Fruit fly (Drosophila melanogaster) Kc167 (cell line): Measurements from ENCODE around the gene COX7AL2.

ENCODE experiments used
- Sin3A ChIP-seq: fragments of >200 bp; optimal IDR thresholded peaks from 2 replicates; lab custom pipeline; 2018; ENCODE audit warnings: missing external identifiers
- h ChIP-seq: fragments of >200 bp; optimal IDR thresholded peaks from 3 replicates; lab custom pipeline; 2018; ENCODE audit warnings: missing external identifiers
- insv ChIP-seq: fragments of >200 bp; optimal IDR thresholded peaks from 3 replicates; lab custom pipeline; 2018; ENCODE audit warnings: missing external identifiers
- psq ChIP-seq: fragments of >200 bp; optimal IDR thresholded peaks from 2 replicates; lab custom pipeline; 2017; ENCODE audit warnings: missing external identifiers
- ttk ChIP-seq: sonication (Bioruptor generic); optimal IDR thresholded peaks from 2 replicates; lab custom pipeline; 2017; ENCODE audit warnings: missing external identifiers

dm6 chr2L:2206066-2206465 is 8.4 kb upstream of the COX7AL2 start, which contains the start of gene CG31668:
- no peak for TF ChIP-seq Sin3A (lab: Kevin White, UChicago)
- TF ChIP-seq psq (lab: Kevin White, UChicago) = no peak
- TF ChIP-seq h (lab: Kevin White, UChicago) = no peak
- TF ChIP-seq ttk (lab: Kevin White, UChicago) = no peak
- no peak for TF ChIP-seq insv (lab: Kevin White, UChicago)
